Fruit fly (Drosophila melanogaster): ENCODE data around the gene CG11779.

The CG11779 gene

DNA sequence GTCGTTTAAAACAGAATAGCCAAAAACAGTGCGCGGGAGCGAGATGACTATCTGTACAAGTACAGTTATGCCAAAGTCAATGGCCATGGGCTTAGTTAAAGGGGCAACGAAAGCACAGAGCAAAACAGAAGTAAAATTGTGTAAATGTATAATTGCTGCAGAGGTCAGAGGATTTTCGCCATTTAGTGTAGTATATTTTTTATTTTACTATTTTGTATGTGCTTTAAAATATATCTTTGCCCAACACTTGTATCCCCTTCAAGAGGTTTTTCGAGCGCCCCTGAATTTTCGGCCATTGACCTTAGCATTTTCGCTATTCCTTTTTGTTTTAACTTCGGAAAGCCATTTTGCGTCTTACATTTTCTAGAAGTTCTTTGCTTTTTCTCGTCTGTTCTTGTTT, 1.7 kb downstream of the CG11779 start (continued):
- TF ChIP-seq Lhr (GFP tag; optimal IDR thresholded peaks at IDR 0.05) (no peak), tio (GFP tag; optimal IDR thresholded peaks at IDR 0.05) (no peak), CG6254 (GFP tag; optimal IDR thresholded peaks at IDR 0.05) (no peak), CG15514 (GFP tag; optimal IDR thresholded peaks at IDR 0.05) (no peak), psq (GFP tag; optimal IDR thresholded peaks at IDR 0.05) (no peak), CG11504 (tag; optimal IDR thresholded peaks at IDR 0.05) (peak; percentile 24), CG11456 (GFP tag; IDR thresholded peaks at IDR 0.05) (no peak), CG18764 (GFP tag; optimal IDR thresholded peaks at IDR 0.05) (no peak), MESR4 (GFP tag; optimal IDR thresholded peaks at IDR 0.05) (no peak), Doc2 (GFP tag; IDR thresholded peaks at IDR 0.05) (no peak), Hmr (GFP tag; optimal IDR thresholded peaks at IDR 0.05) (no peak), gsb-n (tag; optimal IDR thresholded peaks at IDR 0.05) (no peak), CG10209 (GFP tag; optimal IDR thresholded peaks at IDR 0.05) (no peak), CG8924 (tag; optimal IDR thresholded peaks at IDR 0.05) (no peak), pita (GFP tag; optimal IDR thresholded peaks at IDR 0.05) (no peak), CG8089 (GFP tag; optimal IDR thresholded peaks at IDR 0.05) (no peak), CG11398 (GFP tag; optimal IDR thresholded peaks at IDR 0.05) (no peak), CG15011 (GFP tag; optimal IDR thresholded peaks at IDR 0.05) (no peak), CG18011 (GFP tag; optimal IDR thresholded peaks at IDR 0.05) (no peak), ac (GFP tag; optimal IDR thresholded peaks at IDR 0.05) (no peak), CG17186 (GFP tag; optimal IDR thresholded peaks at IDR 0.05) (no peak), CG7556 (GFP tag; optimal IDR thresholded peaks at IDR 0.05) (no peak), Rx (GFP tag; IDR thresholded peaks at IDR 0.05) (no peak), CG1603 (tag; optimal IDR thresholded peaks at IDR 0.05) (no peak), scrt (GFP tag; optimal IDR thresholded peaks at IDR 0.05) (no peak), CG1602 (GFP tag; optimal IDR thresholded peaks at IDR 0.05) (no peak), vvl (GFP tag; IDR thresholded peaks at IDR 0.05) (0 out of 2 replicates have a peak, but pooled peaks have one; percentile 36), H15 (GFP tag; IDR thresholded peaks at IDR 0.05) (no peak), cg (GFP tag; optimal IDR thresholded peaks at IDR 0.05) (no peak), Blimp-1 (GFP tag; optimal IDR thresholded peaks at IDR 0.05) (no peak), TFAM (GFP tag; optimal IDR thresholded peaks at IDR 0.05) (no peak), CG12071 (GFP tag; optimal IDR thresholded peaks at IDR 0.05) (no peak), CG6689 (GFP tag; IDR thresholded peaks at IDR 0.05) (peak; percentile 45; the same call in 1 of the 2 replicates), Ptx1 (GFP tag; IDR thresholded peaks at IDR 0.05) (peak; percentile 28; the same call in 1 of the 2 replicates), CG31365 (tag; optimal IDR thresholded peaks at IDR 0.05) (no peak), Hr39 (optimal IDR thresholded peaks at IDR 0.05) (no peak), gt (GFP tag; IDR thresholded peaks at IDR 0.05) (no peak), dimm (GFP tag; IDR thresholded peaks at IDR 0.05) (no peak), Mad (GFP tag; optimal IDR thresholded peaks at IDR 0.05) (no peak), CG3838 (GFP tag; optimal IDR thresholded peaks at IDR 0.05) (no peak), lilli (GFP tag; optimal IDR thresholded peaks at IDR 0.05) (peak; percentile 19), twi (tag; optimal IDR thresholded peaks at IDR 0.05) (no peak), CG15479 (GFP tag; optimal IDR thresholded peaks at IDR 0.05) (no peak), ERR (GFP tag; optimal IDR thresholded peaks at IDR 0.05) (no peak), z (GFP tag; IDR thresholded peaks at IDR 0.05) (no peak), tll (GFP tag; optimal IDR thresholded peaks at IDR 0.05) (peak in 1 of 2 experiments; percentile 22), CG9609 (GFP tag; optimal IDR thresholded peaks at IDR 0.05) (no peak), Hey (tag; optimal IDR thresholded peaks at IDR 0.05) (no peak), H2.0 (GFP tag; IDR thresholded peaks at IDR 0.05) (0 out of 2 replicates have a peak, but pooled peaks have one; percentile 8), lov (optimal IDR thresholded peaks at IDR 0.05) (no peak), lov (GFP tag; IDR thresholded peaks at IDR 0.05) (no peak), ems (GFP tag; optimal IDR thresholded peaks at IDR 0.05) (no peak)

All from whole organism, embryonic.